Fruit fly (Drosophila melanogaster) S2 (cell line): ENCODE data around the gene trio.

Source experiments
- CG8478 ChIP-seq: fragments of >200 bp; optimal IDR thresholded peaks from 2 replicates; lab custom pipeline; 2018
- CTCF ChIP-seq, 2 experiments: fragments of >200 bp; optimal IDR thresholded peaks; 2 replicates each; lab custom pipeline; 2018

DNA sequence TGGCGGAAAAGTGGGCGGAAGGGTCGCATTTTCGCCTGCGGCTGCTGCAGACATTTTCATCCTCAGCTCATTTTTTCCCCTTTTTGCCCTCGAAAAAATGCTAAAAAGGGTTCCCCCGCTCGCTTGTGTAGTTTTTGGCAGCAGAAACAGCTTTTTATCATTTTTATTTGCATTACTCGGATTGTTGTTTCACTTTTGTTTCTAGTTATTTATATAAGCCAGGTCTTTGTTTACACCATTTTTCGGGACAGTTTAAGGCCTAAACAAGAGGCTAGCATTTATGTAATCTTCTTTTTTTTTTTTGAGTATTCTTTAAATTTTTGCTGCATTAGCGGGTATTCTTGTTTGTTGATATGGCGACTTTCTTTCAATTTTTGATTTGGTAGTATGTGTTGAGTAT, 12.5 kb downstream of the trio start:
- TF ChIP-seq CG8478 (lab: Kevin White, UChicago) (no peak), CTCF (optimal IDR thresholded peaks at IDR 0.05; lab: Kevin White, UChicago) (no peak)
